Fruit fly (Drosophila melanogaster) whole organism: Measurements from ENCODE around the gene CG12985.

Experiments
- CG8478 ChIP-seq: fragments of >200 bp; optimal IDR thresholded peaks from 2 replicates; lab custom pipeline; 2018; ENCODE audit warnings: inconsistent platforms
- pan ChIP-seq: fragments of >200 bp; optimal IDR thresholded peaks from 2 replicates; lab custom pipeline; 2017
- psq ChIP-seq: fragments of >200 bp; optimal IDR thresholded peaks from 2 replicates; lab custom pipeline; 2017
- usp ChIP-seq: fragments of >200 bp; optimal IDR thresholded peaks from 2 replicates; lab custom pipeline; 2017; ENCODE audit warnings: missing biosample characterization, missing genetic modification characterization, mixed read lengths

dm6 chrX:17873329-17873728, 10.2 kb upstream of the CG12985 start:
- no peak for TF ChIP-seq usp
- no peak for TF ChIP-seq psq (lab: Kevin White, UChicago)
- no peak for TF ChIP-seq CG8478 (lab: Kevin White, UChicago)
- no peak for TF ChIP-seq pan (lab: Kevin White, UChicago)
